Fruit fly (Drosophila melanogaster) whole organism, embryonic: Measurements from ENCODE around the gene Hexo2.

Experiments
- B-H1 ChIP-seq: fragments of 200-800 bp; sonication (Bioruptor generic); IDR thresholded peaks from 3 replicates; pipeline ENCODE4 v1.3.6; 2022; ENCODE audit warnings: missing biosample characterization, missing genetic modification characterization
- Bgb ChIP-seq: fragments of 200-800 bp; sonication (Bioruptor generic); IDR thresholded peaks from 2 replicates; pipeline ENCODE4 v1.3.6; 2022; ENCODE audit warnings: missing biosample characterization, missing genetic modification characterization; ENCODE audit not compliant: partially characterized antibody
- Blimp-1 ChIP-seq: fragments of 200-800 bp; sonication (Bioruptor generic); optimal IDR thresholded peaks from 3 replicates; lab custom pipeline; 2018; ENCODE audit warnings: missing biosample characterization, missing genetic modification characterization, mild to moderate bottlenecking, moderate library complexity, missing genetic modification reagents
- CG11696 ChIP-seq: fragments of 200-800 bp; sonication (Bioruptor generic); IDR thresholded peaks from 2 replicates; pipeline ENCODE4 v1.3.6; 2022; ENCODE audit warnings: missing biosample characterization, missing genetic modification characterization
- CG12219 ChIP-seq: fragments of 200-800 bp; sonication (Bioruptor generic); optimal IDR thresholded peaks from 3 replicates; lab custom pipeline; 2018; ENCODE audit warnings: missing biosample characterization, mild to moderate bottlenecking, missing genetic modification characterization
- CG12744 ChIP-seq: fragments of 200-800 bp; sonication (Bioruptor generic); optimal IDR thresholded peaks from 2 replicates; lab custom pipeline; 2016; ENCODE audit warnings: missing biosample characterization, missing genetic modification characterization
- CG15514 ChIP-seq: fragments of 200-800 bp; sonication (Bioruptor generic); optimal IDR thresholded peaks from 3 replicates; lab custom pipeline; 2017; ENCODE audit warnings: missing biosample characterization, missing genetic modification characterization, mild to moderate bottlenecking, moderate library complexity, missing genetic modification reagents
- CG17328 ChIP-seq: fragments of 200-800 bp; sonication (Bioruptor generic); IDR thresholded peaks from 2 replicates; pipeline ENCODE4 v1.3.6; 2022; ENCODE audit warnings: missing biosample characterization, missing genetic modification characterization
- CG18262 ChIP-seq: fragments of 200-800 bp; optimal IDR thresholded peaks from 3 replicates; lab custom pipeline; 2019; ENCODE audit warnings: missing biosample characterization, mild to moderate bottlenecking, missing genetic modification characterization, moderate library complexity
- CG18599 ChIP-seq: fragments of 200-800 bp; sonication (Bioruptor generic); optimal IDR thresholded peaks from 3 replicates; lab custom pipeline; 2017; ENCODE audit warnings: missing biosample characterization, missing genetic modification characterization, mild to moderate bottlenecking, moderate library complexity, missing genetic modification reagents
- CG2129 ChIP-seq: fragments of 200-800 bp; sonication (Bioruptor generic); IDR thresholded peaks from 2 replicates; pipeline ENCODE4 v1.3.6; 2022; ENCODE audit warnings: missing biosample characterization, missing genetic modification characterization; ENCODE audit not compliant: partially characterized antibody
- CG30020 ChIP-seq: fragments of 200-800 bp; optimal IDR thresholded peaks from 2 replicates; lab custom pipeline; 2019; ENCODE audit warnings: missing biosample characterization, mild to moderate bottlenecking, missing genetic modification characterization, moderate library complexity
- CG33213 ChIP-seq: fragments of 200-800 bp; sonication (Bioruptor generic); optimal IDR thresholded peaks from 3 replicates; lab custom pipeline; 2016; ENCODE audit warnings: missing biosample characterization, missing genetic modification characterization
- CG4424 ChIP-seq: fragments of 200-800 bp; sonication (Bioruptor generic); optimal IDR thresholded peaks from 3 replicates; lab custom pipeline; 2016; ENCODE audit warnings: missing biosample characterization, missing genetic modification characterization
- CG4730 ChIP-seq: fragments of 200-800 bp; sonication (Bioruptor generic); IDR thresholded peaks from 2 replicates; pipeline ENCODE4 v1.3.6; 2022; ENCODE audit warnings: missing biosample characterization, missing genetic modification characterization
- CG7372 ChIP-seq: fragments of 200-800 bp; sonication (Bioruptor generic); IDR thresholded peaks from 2 replicates; pipeline ENCODE4 v1.3.6; 2022; ENCODE audit warnings: missing biosample characterization, missing genetic modification characterization
- CG7556 ChIP-seq: fragments of 200-800 bp; sonication (Bioruptor generic); optimal IDR thresholded peaks from 2 replicates; lab custom pipeline; 2017; ENCODE audit warnings: missing biosample characterization, mild to moderate bottlenecking, missing genetic modification characterization
- CG8089 ChIP-seq: fragments of 200-800 bp; sonication (Bioruptor generic); optimal IDR thresholded peaks from 3 replicates; lab custom pipeline; 2016; ENCODE audit warnings: missing biosample characterization, missing genetic modification characterization
- CG9437 ChIP-seq: fragments of 200-800 bp; sonication (Bioruptor generic); optimal IDR thresholded peaks from 2 replicates; lab custom pipeline; 2018; ENCODE audit warnings: missing biosample characterization, mild to moderate bottlenecking, missing genetic modification characterization
- CTCF ChIP-seq: fragments of 200-800 bp; sonication (Bioruptor generic); optimal IDR thresholded peaks from 2 replicates; lab custom pipeline; 2017; ENCODE audit warnings: missing biosample characterization, mild to moderate bottlenecking, missing genetic modification characterization, moderate library complexity
- H2.0 ChIP-seq: fragments of 200-800 bp; sonication (Bioruptor generic); IDR thresholded peaks from 2 replicates; pipeline ENCODE4 v1.3.6; 2022; ENCODE audit warnings: missing biosample characterization, missing genetic modification characterization
- Hmx ChIP-seq: fragments of 200-800 bp; sonication (Bioruptor generic); optimal IDR thresholded peaks from 2 replicates; lab custom pipeline; 2016; ENCODE audit warnings: missing biosample characterization, missing genetic modification characterization
- Hr78 ChIP-seq, 2 experiments: fragments of 200-800 bp in 1 of 2; fragments of >200 bp in 1 of 2; sonication (Bioruptor generic) in 1 of 2; optimal IDR thresholded peaks; 2 replicates each; lab custom pipeline; 2017 to 2019; ENCODE audit warnings: missing biosample characterization in 2 of 2, missing genetic modification characterization in 2 of 2, mild to moderate bottlenecking in 1 of 2, moderate library complexity in 1 of 2
- Mes4 ChIP-seq: fragments of 200-800 bp; sonication (Bioruptor generic); optimal IDR thresholded peaks from 2 replicates; lab custom pipeline; 2016; ENCODE audit warnings: missing biosample characterization, missing genetic modification characterization
- Ravus ChIP-seq: fragments of 200-800 bp; sonication (Bioruptor generic); IDR thresholded peaks from 2 replicates; pipeline ENCODE4 v1.3.6; 2022; ENCODE audit warnings: missing biosample characterization, missing genetic modification characterization
- ab ChIP-seq: fragments of 200-800 bp; sonication (Bioruptor generic); optimal IDR thresholded peaks from 2 replicates; lab custom pipeline; 2016; ENCODE audit warnings: missing biosample characterization, missing genetic modification characterization
- ara ChIP-seq: fragments of 200-800 bp; sonication (Bioruptor generic); IDR thresholded peaks from 2 replicates; pipeline ENCODE4 v1.3.6; 2022; ENCODE audit warnings: missing biosample characterization, missing genetic modification characterization
- bigmax ChIP-seq: fragments of 200-800 bp; sonication (Bioruptor generic); optimal IDR thresholded peaks from 2 replicates; lab custom pipeline; 2018; ENCODE audit warnings: missing biosample characterization, mild to moderate bottlenecking, missing genetic modification characterization
- cato ChIP-seq: fragments of 200-800 bp; sonication (Bioruptor generic); optimal IDR thresholded peaks from 2 replicates; lab custom pipeline; 2016; ENCODE audit warnings: missing biosample characterization, missing genetic modification characterization, borderline replicate concordance
- crol ChIP-seq: fragments of 200-800 bp; sonication (Bioruptor generic); IDR thresholded peaks from 2 replicates; pipeline ENCODE4 v1.3.6; 2022; ENCODE audit warnings: missing biosample characterization, missing genetic modification characterization
- dm ChIP-seq: fragments of 200-800 bp; sonication (Bioruptor generic); optimal IDR thresholded peaks from 3 replicates; lab custom pipeline; 2016; ENCODE audit warnings: missing biosample characterization, missing genetic modification characterization
- dmrt11E ChIP-seq: fragments of 200-800 bp; sonication (Bioruptor generic); optimal IDR thresholded peaks from 3 replicates; lab custom pipeline; 2018; ENCODE audit warnings: missing biosample characterization, mild to moderate bottlenecking, missing genetic modification characterization, moderate library complexity
- dmrt99B ChIP-seq: fragments of 200-800 bp; sonication (Bioruptor generic); optimal IDR thresholded peaks from 2 replicates; lab custom pipeline; 2018; ENCODE audit warnings: missing biosample characterization, mild to moderate bottlenecking, missing genetic modification characterization, moderate library complexity
- dysf ChIP-seq: fragments of 200-800 bp; sonication (Bioruptor generic); IDR thresholded peaks from 3 replicates; pipeline ENCODE4 v1.3.6; 2022; ENCODE audit warnings: missing biosample characterization, missing genetic modification characterization
- esg ChIP-seq: fragments of 200-800 bp; sonication (Bioruptor generic); conservative IDR thresholded peaks from 2 replicates; pipeline ENCODE4 v1.3.6; 2022; ENCODE audit warnings: missing biosample characterization, missing genetic modification characterization
- fd3F ChIP-seq: fragments of 200-800 bp; sonication (Bioruptor generic); optimal IDR thresholded peaks from 2 replicates; lab custom pipeline; 2018; ENCODE audit warnings: missing biosample characterization, mild to moderate bottlenecking, missing genetic modification characterization, moderate library complexity
- ftz-f1 ChIP-seq: fragments of 200-800 bp; sonication (Bioruptor generic); optimal IDR thresholded peaks from 2 replicates; lab custom pipeline; 2016; ENCODE audit warnings: missing biosample characterization, missing genetic modification characterization
- klu ChIP-seq: fragments of 200-800 bp; sonication (Bioruptor generic); IDR thresholded peaks from 2 replicates; pipeline ENCODE4 v1.3.6; 2022; ENCODE audit warnings: missing biosample characterization, missing genetic modification characterization
- kni ChIP-seq: fragments of 200-800 bp; sonication (Bioruptor generic); optimal IDR thresholded peaks from 3 replicates; lab custom pipeline; 2017; ENCODE audit warnings: mild to moderate bottlenecking, missing biosample characterization, missing genetic modification reagents, missing genetic modification characterization
- odd ChIP-seq: fragments of 200-800 bp; sonication (Bioruptor generic); optimal IDR thresholded peaks from 2 replicates; lab custom pipeline; 2017; ENCODE audit warnings: missing biosample characterization, mild to moderate bottlenecking, missing genetic modification characterization
- onecut ChIP-seq: fragments of 200-800 bp; sonication (Bioruptor generic); IDR thresholded peaks from 2 replicates; pipeline ENCODE4 v1.3.6; 2022; ENCODE audit warnings: missing biosample characterization, missing genetic modification characterization
- pzg ChIP-seq: fragments of 200-800 bp; sonication (Bioruptor generic); optimal IDR thresholded peaks from 3 replicates; lab custom pipeline; 2018; ENCODE audit warnings: missing biosample characterization, mild to moderate bottlenecking, missing genetic modification characterization, moderate library complexity
- scrt ChIP-seq: fragments of 200-800 bp; sonication (Bioruptor generic); optimal IDR thresholded peaks from 2 replicates; lab custom pipeline; 2018; ENCODE audit warnings: missing biosample characterization, mild to moderate bottlenecking, missing genetic modification characterization, moderate library complexity
- stc ChIP-seq: fragments of 200-800 bp; sonication (Bioruptor generic); IDR thresholded peaks from 2 replicates; pipeline ENCODE4 v1.3.6; 2022; ENCODE audit warnings: missing biosample characterization, missing genetic modification characterization
- tap ChIP-seq: fragments of 200-800 bp; optimal IDR thresholded peaks from 3 replicates; lab custom pipeline; 2019; ENCODE audit warnings: missing biosample characterization, mild to moderate bottlenecking, missing genetic modification characterization, moderate library complexity
- tgo ChIP-seq: fragments of 200-800 bp; sonication (Bioruptor generic); IDR thresholded peaks from 3 replicates; pipeline ENCODE4 v1.3.6; 2022; ENCODE audit warnings: missing biosample characterization, missing genetic modification characterization
- vvl ChIP-seq: fragments of 200-800 bp; sonication (Bioruptor generic); IDR thresholded peaks from 2 replicates; pipeline ENCODE4 v1.3.6; 2022; ENCODE audit warnings: missing biosample characterization, missing genetic modification characterization
- zen ChIP-seq: fragments of 200-800 bp; sonication (Bioruptor generic); optimal IDR thresholded peaks from 3 replicates; lab custom pipeline; 2018; ENCODE audit warnings: missing biosample characterization, mild to moderate bottlenecking, missing genetic modification characterization, moderate library complexity
- zen2 ChIP-seq: fragments of 200-800 bp; sonication (Bioruptor generic); IDR thresholded peaks from 3 replicates; pipeline ENCODE4 v1.3.6; 2022; ENCODE audit warnings: missing biosample characterization, missing genetic modification characterization; ENCODE audit not compliant: partially characterized antibody
- zf30C ChIP-seq: fragments of 200-800 bp; sonication (Bioruptor generic); optimal IDR thresholded peaks from 3 replicates; lab custom pipeline; 2018; ENCODE audit warnings: missing biosample characterization, mild to moderate bottlenecking, missing genetic modification characterization

Hexo2 gene

DNA sequence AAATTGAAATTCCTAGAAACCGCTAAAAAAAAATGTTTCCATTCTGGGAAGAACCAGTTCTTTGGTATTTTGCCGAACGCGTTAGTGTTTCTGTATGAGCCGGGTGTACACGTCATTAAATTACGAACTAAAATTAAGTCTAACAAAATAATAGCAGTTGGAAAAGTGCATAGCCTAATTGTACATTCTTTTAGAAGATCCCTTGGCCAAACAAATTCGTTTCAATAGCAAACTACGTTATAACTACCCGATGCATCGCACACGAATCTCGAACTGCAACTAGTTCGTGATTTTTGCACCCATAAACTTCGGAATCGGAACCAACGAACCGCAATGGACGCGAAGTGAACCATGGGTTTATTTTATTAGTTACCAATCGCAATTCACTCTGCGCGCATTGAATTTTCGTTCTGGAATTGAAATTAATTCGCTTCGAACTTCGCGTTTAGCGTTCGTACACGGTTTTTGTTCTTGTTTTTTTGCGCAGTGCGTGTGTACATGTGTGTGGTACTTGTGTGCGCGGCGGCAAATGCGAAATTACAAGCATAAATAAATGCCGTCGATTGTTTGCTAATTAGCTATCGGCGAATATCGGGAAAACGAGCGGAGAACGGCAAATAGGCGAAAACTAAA lies 28.1 kb upstream of the Hexo2 start, which contains the start of gene CAH3 (continued):
- TF ChIP-seq tap (tag; lab: Kevin White, UChicago) (peak; percentile 93), CG11696 (peak; percentile 71), CG15514 (GFP tag; lab: Kevin White, UChicago) (peak; percentile 99), CG7556 (GFP tag; lab: Kevin White, UChicago) (peak; percentile 91), ab (GFP tag; lab: Kevin White, UChicago) (peak; percentile 87), CG7372 (GFP tag; lab: Robert Waterston, UW) (peak; percentile 94), dm (GFP tag; lab: Kevin White, UChicago) (peak; percentile 88), crol (GFP tag; lab: Robert Waterston, UW) (no peak), CG33213 (GFP tag; lab: Kevin White, UChicago) (peak; percentile 93), CG4424 (GFP tag; lab: Kevin White, UChicago) (peak; percentile 92), zf30C (peak; percentile 17), Bgb (peak; percentile 32; the same call in 1 of the 2 replicates), dysf (peak; percentile 94), stc (GFP tag; lab: Robert Waterston, UW) (peak; percentile 88), CG9437 (peak; percentile 82), CG12744 (GFP tag; lab: Kevin White, UChicago) (peak; percentile 75), Mes4 (GFP tag; lab: Kevin White, UChicago) (peak; percentile 91), zen (tag; lab: Kevin White, UChicago) (peak; percentile 92), CTCF (peak; percentile 41), CG12219 (GFP tag; lab: Kevin White, UChicago) (peak; percentile 95), dmrt99B (tag; lab: Kevin White, UChicago) (peak; percentile 93), dmrt11E (peak; percentile 94), ftz-f1 (GFP tag; lab: Kevin White, UChicago) (no peak), kni (peak; percentile 89), zen2 (GFP tag; lab: Robert Waterston, UW) (no peak), H2.0 (GFP tag; lab: Robert Waterston, UW) (peak; percentile 92), Hmx (peak; percentile 80), Blimp-1 (GFP tag; lab: Kevin White, UChicago) (peak; percentile 90), tgo (GFP tag; lab: Robert Waterston, UW) (peak; percentile 89), bigmax (GFP tag; lab: Kevin White, UChicago) (no peak), CG30020 (tag; lab: Kevin White, UChicago) (peak; percentile 78), CG18599 (GFP tag; lab: Kevin White, UChicago) (peak; percentile 95), CG17328 (GFP tag; lab: Robert Waterston, UW) (peak; percentile 95), vvl (GFP tag; lab: Robert Waterston, UW) (peak; percentile 95), onecut (GFP tag; lab: Robert Waterston, UW) (peak; percentile 91), B-H1 (peak; percentile 83), fd3F (GFP tag; lab: Kevin White, UChicago) (peak; percentile 86), odd (GFP tag; lab: Kevin White, UChicago) (peak; percentile 85), Ravus (GFP tag; lab: Robert Waterston, UW) (peak; percentile 71), cato (GFP tag; lab: Kevin White, UChicago) (peak; percentile 84), Hr78 (GFP tag; optimal IDR thresholded peaks at IDR 0.05; lab: Kevin White, UChicago) (peak in 1 of 2 experiments; percentile 66), CG8089 (peak; percentile 92), scrt (GFP tag; lab: Kevin White, UChicago) (peak; percentile 79), CG18262 (tag; lab: Kevin White, UChicago) (peak; percentile 95), CG4730 (peak; percentile 78), esg (GFP tag; lab: Robert Waterston, UW) (peak; percentile 88), CG2129 (no peak), pzg (GFP tag; lab: Kevin White, UChicago) (peak; percentile 53), ara (peak; percentile 90), klu (GFP tag; lab: Robert Waterston, UW) (peak; percentile 73)
